Fruit fly (Drosophila melanogaster) ovary, adult (tissue): ENCODE measurements around the gene Atet.
A peak's percentile ranks its signal among the peaks of the same experiment; 100 is the strongest.

Source experiments
- CG17801 ChIP-seq: fragments of 200-800 bp; optimal IDR thresholded peaks from 2 replicates; lab custom pipeline; 2019; ENCODE audit warnings: missing biosample characterization, mild to moderate bottlenecking, missing genetic modification characterization, moderate library complexity; ENCODE audit not compliant: partially characterized antibody

Atet gene

dm6 chr2L:4333758-4334114, at the start of gene Atet:
Gene Atet, plus strand, starts transcription at chr2L:4333913.
- no peak for TF ChIP-seq CG17801 (GFP tag; lab: Kevin White, UChicago)

- no peak for TF ChIP-seq CG17801 (GFP tag; lab: Kevin White, UChicago)
These were observed 47.6 kb upstream of the Atet start for dm6 chr2L:4286014-4286527.

dm6 chr2L:4286675-4287074, 47.0 kb upstream of the Atet start:
- TF ChIP-seq CG17801 (GFP tag; lab: Kevin White, UChicago): no peak

dm6 chr2L:4287076-4287475, 46.6 kb upstream of the Atet start:
- TF ChIP-seq CG17801 (GFP tag; lab: Kevin White, UChicago): no peak

- TF ChIP-seq CG17801 (GFP tag; lab: Kevin White, UChicago): no peak
These were observed 41.2 kb upstream of the Atet start for dm6 chr2L:4292560-4292959.

dm6 chr2L:4295653-4296052, 38.1 kb upstream of the Atet start:
- no peak for TF ChIP-seq CG17801 (GFP tag; lab: Kevin White, UChicago)

dm6 chr2L:4296887-4297286, 36.8 kb upstream of the Atet start:
- TF ChIP-seq CG17801 (GFP tag; lab: Kevin White, UChicago): no peak

dm6 chr2L:4310028-4310658, 23.6 kb upstream of the Atet start:
- no peak for TF ChIP-seq CG17801 (GFP tag; lab: Kevin White, UChicago)

- TF ChIP-seq CG17801 (GFP tag; lab: Kevin White, UChicago): no peak
These were observed 15.8 kb upstream of the Atet start for dm6 chr2L:4317910-4318309.

dm6 chr2L:4324254-4324653, 9.5 kb upstream of the Atet start, which contains the start of gene bdl:
Gene bdl, plus strand, starts transcription at chr2L:4324554.
- TF ChIP-seq CG17801 (GFP tag; lab: Kevin White, UChicago): no peak

- no peak for TF ChIP-seq CG17801 (GFP tag; lab: Kevin White, UChicago)
These were observed 1.9 kb upstream of the Atet start for dm6 chr2L:4331779-4332328.

- no peak for TF ChIP-seq CG17801 (GFP tag; lab: Kevin White, UChicago)
These were observed 1.1 kb upstream of the Atet start for dm6 chr2L:4332583-4332961.

- TF ChIP-seq CG17801 (GFP tag; lab: Kevin White, UChicago): peak; percentile 77
These were observed 553 bp upstream of the Atet start for dm6 chr2L:4332962-4333757.

dm6 chr2L:4334971-4335436, 1.3 kb downstream of the Atet start:
- no peak for TF ChIP-seq CG17801 (GFP tag; lab: Kevin White, UChicago)

dm6 chr2L:4335979-4336378, 2.3 kb downstream of the Atet start:
- TF ChIP-seq CG17801 (GFP tag; lab: Kevin White, UChicago): no peak
